Worm (Caenorhabditis elegans) whole organism, L1 larva: ENCODE results near the gene apb-1.
A peak's percentile ranks its signal among the peaks of the same experiment; 100 is the strongest.

Source experiments
- C34B4.2 ChIP-seq: sonication (generic microtip); optimal IDR thresholded peaks from 2 replicates; lab custom pipeline; 2017; ENCODE audit warnings: mild to moderate bottlenecking, missing genetic modification characterization, missing compliant biosample characterization
- Y116A8C.19 ChIP-seq: sonication (generic microtip); optimal IDR thresholded peaks from 2 replicates; lab custom pipeline; 2016; ENCODE audit warnings: missing compliant biosample characterization, missing genetic modification characterization, borderline replicate concordance
- alr-1 ChIP-seq: fragments of 200-800 bp; sonication (Bioruptor generic); optimal IDR thresholded peaks from 2 replicates; lab custom pipeline; 2018; ENCODE audit warnings: borderline replicate concordance, mild to moderate bottlenecking, missing genetic modification characterization, missing compliant biosample characterization
- ama-1 ChIP-seq: fragments of 150-350 bp; optimal IDR thresholded peaks from 2 replicates; lab custom pipeline; 2014
- ceh-63 ChIP-seq: fragments of 200-800 bp; sonication (Bioruptor generic); optimal IDR thresholded peaks from 2 replicates; lab custom pipeline; 2018; ENCODE audit warnings: mild to moderate bottlenecking, missing genetic modification characterization, missing compliant biosample characterization
- ceh-8 ChIP-seq: fragments of 200-800 bp; sonication (Bioruptor generic); optimal IDR thresholded peaks from 2 replicates; lab custom pipeline; 2018; ENCODE audit warnings: mild to moderate bottlenecking, missing genetic modification characterization, moderate library complexity, missing compliant biosample characterization
- ceh-82 ChIP-seq, 3 experiments: fragments of 150-350 bp in 1 of 3; sonication (generic microtip) in 2 of 3; optimal IDR thresholded peaks; 2 replicates each; lab custom pipeline; 2014 to 2017; ENCODE audit warnings: missing biosample characterization in 3 of 3, missing genetic modification characterization in 3 of 3
- ces-1 ChIP-seq: fragments of 150-350 bp; optimal IDR thresholded peaks from 2 replicates; lab custom pipeline; 2014; ENCODE audit warnings: missing biosample characterization, missing genetic modification reagents, missing genetic modification characterization
- dpl-1 ChIP-seq, 3 experiments: fragments of 150-350 bp in 2 of 3; sonication (generic microtip) in 1 of 3; optimal IDR thresholded peaks; 2 replicates each; lab custom pipeline; 2014 to 2017; ENCODE audit warnings: missing biosample characterization in 3 of 3, missing genetic modification characterization in 3 of 3, missing genetic modification reagents in 3 of 3
- dsc-1 ChIP-seq: sonication (generic microtip); optimal IDR thresholded peaks from 2 replicates; lab custom pipeline; 2016; ENCODE audit warnings: mild to moderate bottlenecking, missing genetic modification characterization, missing compliant biosample characterization
- efl-1 ChIP-seq, 4 experiments: fragments of 150-350 bp; optimal IDR thresholded peaks in 3 of 4; peaks in 1 of 4; 1 replicate in 1 of 4; 2 replicates in 3 of 4; lab custom pipeline; 2014; ENCODE audit warnings: missing biosample characterization in 2 of 4, missing genetic modification characterization in 2 of 4, missing genetic modification reagents in 2 of 4
- efl-3 ChIP-seq: fragments of 200-800 bp; sonication (Bioruptor generic); optimal IDR thresholded peaks from 2 replicates; lab custom pipeline; 2018; ENCODE audit warnings: mild to moderate bottlenecking, missing genetic modification characterization, missing compliant biosample characterization
- egl-13 ChIP-seq: sonication (generic microtip); optimal IDR thresholded peaks from 2 replicates; lab custom pipeline; 2016; ENCODE audit warnings: missing genotype, missing genetic modification reagents, missing genetic modification characterization, missing compliant biosample characterization
- egl-27 ChIP-seq, 2 experiments: fragments of 150-350 bp in 1 of 2; sonication (generic microtip); optimal IDR thresholded peaks; 3 replicates each; lab custom pipeline; 2017 to 2018; ENCODE audit warnings: missing biosample characterization in 2 of 2, missing genetic modification characterization in 2 of 2, missing genetic modification reagents in 2 of 2
- elt-2 ChIP-seq: sonication (generic microtip); optimal IDR thresholded peaks from 2 replicates; lab custom pipeline; 2016; ENCODE audit warnings: missing genetic modification characterization, mild to moderate bottlenecking, inconsistent platforms, missing compliant biosample characterization, missing genetic modification reagents
- elt-3 ChIP-seq, 6 experiments: fragments of 150-350 bp in 1 of 6; sonication (generic microtip); optimal IDR thresholded peaks; 2 replicates each; lab custom pipeline; 2017 to 2018; ENCODE audit warnings: missing biosample characterization in 6 of 6, missing genetic modification characterization in 6 of 6, inconsistent platforms in 1 of 6
- ets-5 ChIP-seq: fragments of 200-800 bp; sonication (Bioruptor generic); IDR thresholded peaks from 2 replicates; pipeline ENCODE4 v1.3.6; 2022; ENCODE audit warnings: missing genetic modification characterization, missing compliant biosample characterization
- fkh-10 ChIP-seq: sonication (generic microtip); optimal IDR thresholded peaks from 2 replicates; lab custom pipeline; 2017; ENCODE audit warnings: missing biosample characterization, missing genetic modification reagents, missing genetic modification characterization
- hlh-17 ChIP-seq: fragments of 200-800 bp; sonication (Bioruptor generic); optimal IDR thresholded peaks from 2 replicates; lab custom pipeline; 2018; ENCODE audit warnings: missing genetic modification characterization, mild to moderate bottlenecking, missing compliant biosample characterization, moderate library complexity, borderline replicate concordance
- hlh-4 ChIP-seq: sonication (generic microtip); optimal IDR thresholded peaks from 2 replicates; lab custom pipeline; 2016; ENCODE audit warnings: mild to moderate bottlenecking, missing genetic modification characterization, missing compliant biosample characterization
- isw-1 ChIP-seq: fragments of 200-800 bp; sonication (Bioruptor generic); IDR thresholded peaks from 2 replicates; pipeline ENCODE4 v1.3.6; 2022; ENCODE audit warnings: missing genetic modification characterization, missing compliant biosample characterization
- lin-13 ChIP-seq: fragments of 150-350 bp; optimal IDR thresholded peaks from 2 replicates; lab custom pipeline; 2014; ENCODE audit warnings: missing biosample characterization, missing genetic modification reagents, missing genetic modification characterization
- lin-15B ChIP-seq: fragments of 150-350 bp; sonication (generic microtip); optimal IDR thresholded peaks from 3 replicates; lab custom pipeline; 2014; ENCODE audit warnings: missing biosample characterization, missing genetic modification characterization
- lin-35 ChIP-seq, 2 experiments: fragments of 150-350 bp; optimal IDR thresholded peaks; 2 replicates each; lab custom pipeline; 2014; ENCODE audit warnings: missing biosample characterization in 2 of 2, missing genetic modification characterization in 2 of 2, missing genetic modification reagents in 2 of 2
- lin-39 ChIP-seq: fragments of 150-350 bp; optimal IDR thresholded peaks from 2 replicates; lab custom pipeline; 2014; ENCODE audit warnings: missing biosample characterization, missing genetic modification reagents, missing genetic modification characterization
- lir-3 ChIP-seq: sonication (generic microtip); optimal IDR thresholded peaks from 2 replicates; lab custom pipeline; 2016; ENCODE audit warnings: mild to moderate bottlenecking, missing genetic modification characterization, moderate library complexity, missing compliant biosample characterization; ENCODE audit not compliant: poor library complexity
- mab-9 ChIP-seq: fragments of 200-800 bp; sonication (Bioruptor generic); IDR thresholded peaks from 2 replicates; pipeline ENCODE4 v1.3.6; 2022; ENCODE audit warnings: missing genetic modification reagents, missing genetic modification characterization, missing compliant biosample characterization
- mef-2 ChIP-seq: fragments of 150-350 bp; optimal IDR thresholded peaks from 2 replicates; lab custom pipeline; 2014; ENCODE audit warnings: missing biosample characterization, missing genetic modification characterization
- mep-1 ChIP-seq: fragments of 150-350 bp; optimal IDR thresholded peaks from 2 replicates; lab custom pipeline; 2014; ENCODE audit warnings: missing biosample characterization, missing genetic modification characterization
- nhr-11 ChIP-seq: fragments of 150-350 bp; optimal IDR thresholded peaks from 2 replicates; lab custom pipeline; 2014; ENCODE audit warnings: missing biosample characterization, missing genetic modification characterization
- nhr-19 ChIP-seq: fragments of 200-800 bp; sonication (Bioruptor generic); conservative IDR thresholded peaks from 2 replicates; pipeline ENCODE4 v1.3.6; 2022; ENCODE audit warnings: missing genetic modification characterization, missing compliant biosample characterization
- nhr-85 ChIP-seq: sonication (generic microtip); peaks from one replicate; lab custom pipeline; 2016; ENCODE audit warnings: missing genetic modification characterization, inconsistent platforms, missing compliant biosample characterization
- nhr-90 ChIP-seq: sonication (generic microtip); optimal IDR thresholded peaks from 2 replicates; lab custom pipeline; 2016; ENCODE audit warnings: mild to moderate bottlenecking, missing genetic modification characterization, missing compliant biosample characterization; ENCODE audit not compliant: poor library complexity
- pag-3 ChIP-seq: sonication (generic microtip); optimal IDR thresholded peaks from 2 replicates; lab custom pipeline; 2017; ENCODE audit warnings: missing genetic modification characterization, mild to moderate bottlenecking, missing compliant biosample characterization, antibody characterized with exemption, borderline replicate concordance; ENCODE audit not compliant: insufficient read depth
- pqm-1 ChIP-seq: sonication (generic microtip); optimal IDR thresholded peaks from 3 replicates; lab custom pipeline; 2017; ENCODE audit warnings: missing biosample characterization, missing genetic modification characterization
- snpc-4 ChIP-seq: fragments of 150-350 bp; optimal IDR thresholded peaks from 2 replicates; lab custom pipeline; 2014; ENCODE audit warnings: missing biosample characterization, missing genetic modification characterization
- sox-4 ChIP-seq: sonication (generic microtip); optimal IDR thresholded peaks from 2 replicates; lab custom pipeline; 2016; ENCODE audit warnings: missing genetic modification characterization, missing compliant biosample characterization
- sptf-1 ChIP-seq: fragments of 150-350 bp; optimal IDR thresholded peaks from 2 replicates; lab custom pipeline; 2014; ENCODE audit warnings: missing biosample characterization, missing genetic modification characterization
- sup-37 ChIP-seq: fragments of 200-800 bp; sonication (Bioruptor generic); optimal IDR thresholded peaks from 2 replicates; lab custom pipeline; 2018; ENCODE audit warnings: mild to moderate bottlenecking, missing genetic modification characterization, missing compliant biosample characterization
- tlp-1 ChIP-seq: fragments of 150-350 bp; optimal IDR thresholded peaks from 2 replicates; lab custom pipeline; 2014; ENCODE audit warnings: missing biosample characterization, missing genetic modification characterization
- unc-62 ChIP-seq: fragments of 150-350 bp; optimal IDR thresholded peaks from 2 replicates; lab custom pipeline; 2014; ENCODE audit warnings: missing biosample characterization, missing genetic modification reagents, missing genetic modification characterization
- unc-86 ChIP-seq: sonication (generic microtip); optimal IDR thresholded peaks from 2 replicates; lab custom pipeline; 2016; ENCODE audit warnings: missing genetic modification characterization, missing compliant biosample characterization
- xbp-1 ChIP-seq: sonication (generic microtip); optimal IDR thresholded peaks from 2 replicates; lab custom pipeline; 2016; ENCODE audit warnings: missing genetic modification characterization, missing compliant biosample characterization
- zag-1 ChIP-seq: fragments of 150-350 bp; optimal IDR thresholded peaks from 2 replicates; lab custom pipeline; 2014; ENCODE audit warnings: missing biosample characterization, missing genetic modification characterization
- zip-4 ChIP-seq: fragments of 200-800 bp; sonication (Bioruptor generic); optimal IDR thresholded peaks from 2 replicates; lab custom pipeline; 2018; ENCODE audit warnings: mild to moderate bottlenecking, missing genetic modification characterization, moderate library complexity, missing compliant biosample characterization
- ztf-11 ChIP-seq, 2 experiments: sonication (generic microtip); optimal IDR thresholded peaks; 2 replicates each; lab custom pipeline; 2016 to 2017; ENCODE audit warnings: missing genetic modification characterization in 2 of 2, missing biosample characterization in 1 of 2, missing compliant biosample characterization in 1 of 2

Gene apb-1

ce11 chrIII:2586193-2586592 lies 10.6 kb downstream of the apb-1 start, which contains the start of gene gpa-17:
Gene gpa-17 (plus strand): TSS chrIII:2586555.
- no peak for TF ChIP-seq unc-86 (tag; lab: Kevin White, UChicago)
- TF ChIP-seq mef-2 (tag; lab: Kevin White, UChicago) = no peak
- TF ChIP-seq lin-35 (GFP tag; optimal IDR thresholded peaks at IDR 0.05; lab: Kevin White, UChicago) = peak in 1 of 2 experiments; percentile 24
- TF ChIP-seq elt-2 (tag; lab: Kevin White, UChicago) = peak; percentile 18
- TF ChIP-seq zip-4 (GFP tag; lab: Kevin White, UChicago) = no peak
- no peak for TF ChIP-seq dsc-1 (tag; lab: Kevin White, UChicago)
- no peak for TF ChIP-seq efl-1 (optimal IDR thresholded peaks at IDR 0.05; lab: Kevin White, UChicago)
- peak in 1 of 2 experiments; percentile 63 for TF ChIP-seq efl-1 (GFP tag; optimal IDR thresholded peaks at IDR 0.05 in 1 of 2; lab: Kevin White, UChicago)
- peak; percentile 3 for TF ChIP-seq pqm-1 (tag; lab: Kevin White, UChicago)

- TF ChIP-seq dpl-1 (GFP tag; optimal IDR thresholded peaks at IDR 0.05; lab: Kevin White, UChicago) (no peak), nhr-11 (tag; lab: Kevin White, UChicago) (no peak), lin-13 (no peak), alr-1 (tag; lab: Kevin White, UChicago) (no peak), fkh-10 (GFP tag; lab: Kevin White, UChicago) (no peak), sup-37 (GFP tag; lab: Kevin White, UChicago) (no peak), pag-3 (tag; lab: Kevin White, UChicago) (no peak), lin-39 (tag; lab: Kevin White, UChicago) (no peak), ceh-82 (tag; optimal IDR thresholded peaks at IDR 0.05; lab: Kevin White, UChicago) (no peak), mep-1 (no peak), ceh-63 (GFP tag; lab: Kevin White, UChicago) (no peak), egl-27 (tag; optimal IDR thresholded peaks at IDR 0.05; lab: Kevin White, UChicago) (no peak), ama-1 (no peak), nhr-85 (no peak), sox-4 (no peak), hlh-4 (tag; lab: Kevin White, UChicago) (no peak), nhr-19 (no peak), C34B4.2 (tag; lab: Kevin White, UChicago) (no peak), ztf-11 (tag; optimal IDR thresholded peaks at IDR 0.05; lab: Kevin White, UChicago) (no peak), lir-3 (tag; lab: Kevin White, UChicago) (no peak)
- TF ChIP-seq, all 84 proteins: peak for 0
Measured at ce11 chrIII:2578993-2579392, 17.8 kb downstream of the apb-1 start, which contains the start of gene Y71H2B.8. Gene Y71H2B.8 (plus strand): TSS chrIII:2579293.

ce11 chrIII:2578563-2578962 lies 18.3 kb downstream of the apb-1 start:
- TF ChIP-seq snpc-4 (tag; lab: Kevin White, UChicago) (no peak), elt-3 (tag; optimal IDR thresholded peaks at IDR 0.05; lab: Kevin White, UChicago) (peak in 1 of 6 experiments; percentile 28), mef-2 (tag; lab: Kevin White, UChicago) (no peak), sup-37 (GFP tag; lab: Kevin White, UChicago) (no peak), alr-1 (tag; lab: Kevin White, UChicago) (no peak), hlh-17 (GFP tag; lab: Kevin White, UChicago) (no peak), lin-15B (tag; lab: Kevin White, UChicago) (no peak), ces-1 (GFP tag; lab: Kevin White, UChicago) (no peak), hlh-4 (tag; lab: Kevin White, UChicago) (no peak), unc-62 (no peak), ceh-8 (GFP tag; lab: Kevin White, UChicago) (no peak), mab-9 (GFP tag; lab: Robert Waterston, UW) (no peak), lin-35 (GFP tag; optimal IDR thresholded peaks at IDR 0.05; lab: Kevin White, UChicago) (peak; percentile 49 to 66), egl-27 (tag; optimal IDR thresholded peaks at IDR 0.05; lab: Kevin White, UChicago) (no peak), zag-1 (tag; lab: Kevin White, UChicago) (no peak), xbp-1 (tag; lab: Kevin White, UChicago) (peak; percentile 29), ceh-63 (GFP tag; lab: Kevin White, UChicago) (no peak), sptf-1 (tag; lab: Kevin White, UChicago) (no peak), Y116A8C.19 (tag; lab: Kevin White, UChicago) (no peak), egl-13 (no peak), ets-5 (GFP tag; lab: Robert Waterston, UW) (no peak), dsc-1 (tag; lab: Kevin White, UChicago) (peak; percentile 28), tlp-1 (tag; lab: Kevin White, UChicago) (no peak), pag-3 (tag; lab: Kevin White, UChicago) (no peak), nhr-90 (tag; lab: Kevin White, UChicago) (no peak), isw-1 (peak; percentile 27; the same call in 1 of the 2 replicates), efl-3 (GFP tag; lab: Kevin White, UChicago) (no peak)
